Fruit fly (Drosophila melanogaster) whole organism, embryonic: ENCODE data around the gene srp.
A peak's percentile ranks its signal among the peaks of the same experiment; 100 is the strongest.

Experiments
- ATbp ChIP-seq: fragments of 200-800 bp; sonication (Bioruptor generic); optimal IDR thresholded peaks from 2 replicates; lab custom pipeline; 2017; ENCODE audit warnings: missing biosample characterization, mild to moderate bottlenecking, missing genetic modification characterization, missing genetic modification reagents
- Atf-2 ChIP-seq: fragments of 200-800 bp; sonication (Bioruptor generic); optimal IDR thresholded peaks from 2 replicates; lab custom pipeline; 2016; ENCODE audit warnings: missing biosample characterization, missing genetic modification characterization
- B-H2 ChIP-seq: fragments of 200-800 bp; sonication (Bioruptor generic); optimal IDR thresholded peaks from 2 replicates; lab custom pipeline; 2018; ENCODE audit warnings: missing biosample characterization, mild to moderate bottlenecking, missing genetic modification characterization
- CG1024 ChIP-seq: fragments of 200-800 bp; sonication (Bioruptor generic); IDR thresholded peaks from 2 replicates; pipeline ENCODE4 v1.3.6; 2022; ENCODE audit warnings: missing biosample characterization, missing genetic modification characterization
- CG11398 ChIP-seq: fragments of 200-800 bp; sonication (Bioruptor generic); optimal IDR thresholded peaks from 2 replicates; lab custom pipeline; 2016; ENCODE audit warnings: missing biosample characterization, missing genetic modification characterization
- CG13296 ChIP-seq: fragments of 200-800 bp; sonication (Bioruptor generic); optimal IDR thresholded peaks from 3 replicates; lab custom pipeline; 2018; ENCODE audit warnings: missing biosample characterization, mild to moderate bottlenecking, missing genetic modification characterization
- CG15073 ChIP-seq: fragments of 200-800 bp; sonication (Bioruptor generic); optimal IDR thresholded peaks from 2 replicates; lab custom pipeline; 2016; ENCODE audit warnings: missing biosample characterization, missing genetic modification characterization
- CG17612 ChIP-seq: fragments of 200-800 bp; sonication (Bioruptor generic); IDR thresholded peaks from 2 replicates; pipeline ENCODE4 v1.3.6; 2022; ENCODE audit warnings: missing biosample characterization, missing genetic modification characterization
- CG18262 ChIP-seq: fragments of 200-800 bp; optimal IDR thresholded peaks from 3 replicates; lab custom pipeline; 2019; ENCODE audit warnings: missing biosample characterization, mild to moderate bottlenecking, missing genetic modification characterization, moderate library complexity
- CG18619 ChIP-seq: fragments of 200-800 bp; sonication (Bioruptor generic); optimal IDR thresholded peaks from 3 replicates; lab custom pipeline; 2017; ENCODE audit warnings: missing biosample characterization, mild to moderate bottlenecking, missing genetic modification characterization
- CG2199 ChIP-seq: fragments of 200-800 bp; sonication (Bioruptor generic); IDR thresholded peaks from 3 replicates; pipeline ENCODE4 v1.3.6; 2022; ENCODE audit warnings: missing biosample characterization, missing genetic modification characterization
- CG30020 ChIP-seq: fragments of 200-800 bp; optimal IDR thresholded peaks from 2 replicates; lab custom pipeline; 2019; ENCODE audit warnings: missing biosample characterization, mild to moderate bottlenecking, missing genetic modification characterization, moderate library complexity
- CG31388 ChIP-seq: fragments of 200-800 bp; sonication (Bioruptor generic); optimal IDR thresholded peaks from 2 replicates; lab custom pipeline; 2016; ENCODE audit warnings: missing biosample characterization, missing genetic modification characterization
- CG3726 ChIP-seq: fragments of 200-800 bp; sonication (Bioruptor generic); IDR thresholded peaks from 3 replicates; pipeline ENCODE4, ENCODE4 v1.3.6; 2022; ENCODE audit warnings: missing biosample characterization, missing genetic modification characterization
- CG6854 ChIP-seq: fragments of 200-800 bp; sonication (Bioruptor generic); optimal IDR thresholded peaks from 3 replicates; lab custom pipeline; 2017; ENCODE audit warnings: missing biosample characterization, mild to moderate bottlenecking, missing genetic modification characterization
- CG8924 ChIP-seq: fragments of 200-800 bp; optimal IDR thresholded peaks from 3 replicates; lab custom pipeline; 2019; ENCODE audit warnings: missing biosample characterization, mild to moderate bottlenecking, missing genetic modification characterization, moderate library complexity
- CG9932 ChIP-seq: fragments of 200-800 bp; sonication (Bioruptor generic); IDR thresholded peaks from 2 replicates; pipeline ENCODE4 v1.3.6; 2022; ENCODE audit warnings: missing biosample characterization, missing genetic modification characterization
- D ChIP-seq, 2 experiments: fragments of 200-800 bp in 1 of 2; fragments of >200 bp in 1 of 2; sonication (Bioruptor generic) in 1 of 2; optimal IDR thresholded peaks; 2 replicates in 1 of 2; 3 replicates in 1 of 2; lab custom pipeline; 2017; ENCODE audit warnings: mild to moderate bottlenecking in 1 of 2, missing biosample characterization in 1 of 2, missing genetic modification characterization in 1 of 2, missing genetic modification reagents in 1 of 2
- Dfd ChIP-seq, 2 experiments: fragments of >200 bp; optimal IDR thresholded peaks; 2 replicates each; lab custom pipeline; 2017; ENCODE audit warnings: missing biosample characterization in 2 of 2, missing genetic modification characterization in 2 of 2
- Gsc ChIP-seq: fragments of 200-800 bp; sonication (Bioruptor generic); IDR thresholded peaks from 2 replicates; pipeline ENCODE4 v1.3.6; 2022; ENCODE audit warnings: missing biosample characterization, missing genetic modification characterization
- HmgD ChIP-seq: fragments of 200-800 bp; sonication (Bioruptor generic); optimal IDR thresholded peaks from 3 replicates; lab custom pipeline; 2016; ENCODE audit warnings: missing biosample characterization, missing genetic modification characterization
- Hmx ChIP-seq: fragments of 200-800 bp; sonication (Bioruptor generic); optimal IDR thresholded peaks from 2 replicates; lab custom pipeline; 2016; ENCODE audit warnings: missing biosample characterization, missing genetic modification characterization
- Kr ChIP-seq: fragments of 200-800 bp; sonication (Bioruptor generic); optimal IDR thresholded peaks from 2 replicates; lab custom pipeline; 2017; ENCODE audit warnings: missing biosample characterization, mild to moderate bottlenecking, missing genetic modification characterization
- Lim3 ChIP-seq: fragments of 200-800 bp; sonication (Bioruptor generic); IDR thresholded peaks from 2 replicates; pipeline ENCODE4 v1.3.6; 2022; ENCODE audit warnings: missing biosample characterization, missing genetic modification characterization
- Med ChIP-seq: fragments of 200-800 bp; sonication (Bioruptor generic); peaks from one replicate; lab custom pipeline; 2016; ENCODE audit warnings: missing biosample characterization, missing genetic modification characterization, mild to moderate bottlenecking, inconsistent platforms, moderate library complexity
- Oaz ChIP-seq: fragments of 200-800 bp; sonication (Bioruptor generic); IDR thresholded peaks from 2 replicates; pipeline ENCODE4 v1.3.6; 2022; ENCODE audit warnings: missing biosample characterization, missing genetic modification characterization
- Optix ChIP-seq: fragments of 200-800 bp; sonication (Bioruptor generic); IDR thresholded peaks from 3 replicates; pipeline ENCODE4 v1.3.6; 2022; ENCODE audit warnings: missing biosample characterization, missing genetic modification characterization
- Scr ChIP-seq: fragments of 200-800 bp; sonication (Bioruptor generic); IDR thresholded peaks from 2 replicates; pipeline ENCODE4 v1.3.6; 2022; ENCODE audit warnings: missing biosample characterization, missing genetic modification characterization; ENCODE audit not compliant: partially characterized antibody
- Trl ChIP-seq, 3 experiments: fragments of >200 bp in 2 of 3; fragments of 200-800 bp in 1 of 3; sonication (Bioruptor generic) in 1 of 3; optimal IDR thresholded peaks; 2 replicates in 1 of 3; 3 replicates in 2 of 3; lab custom pipeline; 2016 to 2017; ENCODE audit warnings: missing biosample characterization in 1 of 3, missing genetic modification characterization in 1 of 3
- az2 ChIP-seq: fragments of 200-800 bp; sonication (Bioruptor generic); optimal IDR thresholded peaks from 3 replicates; lab custom pipeline; 2016; ENCODE audit warnings: missing biosample characterization, missing genetic modification characterization
- cad ChIP-seq: fragments of >200 bp; optimal IDR thresholded peaks from 2 replicates; lab custom pipeline; 2017; ENCODE audit warnings: missing biosample characterization, missing genetic modification characterization
- chm ChIP-seq: fragments of 200-800 bp; sonication (Bioruptor generic); IDR thresholded peaks from 2 replicates; pipeline ENCODE4 v1.3.6; 2022; ENCODE audit warnings: missing biosample characterization, missing genetic modification characterization
- exex ChIP-seq: fragments of 200-800 bp; sonication (Bioruptor generic); optimal IDR thresholded peaks from 4 replicates; lab custom pipeline; 2018; ENCODE audit warnings: missing biosample characterization, mild to moderate bottlenecking, missing genetic modification characterization, moderate library complexity
- fd3F ChIP-seq: fragments of 200-800 bp; sonication (Bioruptor generic); optimal IDR thresholded peaks from 2 replicates; lab custom pipeline; 2018; ENCODE audit warnings: missing biosample characterization, mild to moderate bottlenecking, missing genetic modification characterization, moderate library complexity
- gem ChIP-seq: fragments of 200-800 bp; sonication (Bioruptor generic); optimal IDR thresholded peaks from 2 replicates; lab custom pipeline; 2019; ENCODE audit warnings: missing biosample characterization, mild to moderate bottlenecking, missing genetic modification characterization, moderate library complexity
- grau ChIP-seq: fragments of 200-800 bp; optimal IDR thresholded peaks from 3 replicates; lab custom pipeline; 2019; ENCODE audit warnings: missing biosample characterization, mild to moderate bottlenecking, missing genetic modification characterization, moderate library complexity
- ham ChIP-seq: fragments of 200-800 bp; sonication (Bioruptor generic); IDR thresholded peaks from 2 replicates; pipeline ENCODE4 v1.3.6; 2022; ENCODE audit warnings: missing biosample characterization, missing genetic modification characterization
- hkb ChIP-seq, 2 experiments: fragments of 200-800 bp in 1 of 2; fragments of >200 bp in 1 of 2; sonication (Bioruptor generic) in 1 of 2; IDR thresholded peaks in 1 of 2; optimal IDR thresholded peaks in 1 of 2; 2 replicates each; pipeline versions ENCODE4 v1.3.6 to Lab custom; 2017 to 2022; ENCODE audit warnings: missing biosample characterization in 1 of 2, missing genetic modification characterization in 1 of 2
- jigr1 ChIP-seq: fragments of 200-800 bp; sonication (Bioruptor generic); IDR thresholded peaks from 3 replicates; pipeline ENCODE4 v1.3.6; 2022; ENCODE audit warnings: missing biosample characterization, missing genetic modification characterization
- kni ChIP-seq: fragments of 200-800 bp; sonication (Bioruptor generic); optimal IDR thresholded peaks from 3 replicates; lab custom pipeline; 2017; ENCODE audit warnings: mild to moderate bottlenecking, missing biosample characterization, missing genetic modification reagents, missing genetic modification characterization
- pan ChIP-seq, 4 experiments: fragments of >200 bp in 3 of 4; fragments of 200-800 bp in 1 of 4; sonication (Bioruptor generic) in 1 of 4; optimal IDR thresholded peaks in 3 of 4; IDR thresholded peaks in 1 of 4; 2 replicates each; pipeline versions ENCODE4 v1.3.6 to Lab custom; 2017 to 2022; ENCODE audit warnings: missing biosample characterization in 2 of 4, missing genetic modification characterization in 2 of 4, mixed read lengths in 1 of 4
- pnt ChIP-seq: fragments of 200-800 bp; sonication (Bioruptor generic); optimal IDR thresholded peaks from 3 replicates; lab custom pipeline; 2016; ENCODE audit warnings: missing biosample characterization, missing genetic modification characterization
- sima ChIP-seq: fragments of 200-800 bp; sonication (Bioruptor generic); optimal IDR thresholded peaks from 2 replicates; lab custom pipeline; 2016; ENCODE audit warnings: missing biosample characterization, missing genetic modification characterization
- slbo ChIP-seq: fragments of 200-800 bp; sonication (Bioruptor generic); IDR thresholded peaks from 2 replicates; pipeline ENCODE4 v1.3.6; 2022; ENCODE audit warnings: missing biosample characterization, missing genetic modification characterization
- ssp ChIP-seq: fragments of 200-800 bp; sonication (Bioruptor generic); IDR thresholded peaks from 2 replicates; pipeline ENCODE4 v1.3.6; 2022; ENCODE audit warnings: missing biosample characterization, missing genetic modification characterization
- toy ChIP-seq: fragments of 200-800 bp; sonication (Bioruptor generic); IDR thresholded peaks from 2 replicates; pipeline ENCODE4 v1.3.6; 2022; ENCODE audit warnings: missing biosample characterization, missing genetic modification characterization
- trem ChIP-seq: fragments of 200-800 bp; optimal IDR thresholded peaks from 3 replicates; lab custom pipeline; 2019; ENCODE audit warnings: missing biosample characterization, mild to moderate bottlenecking, missing genetic modification characterization, moderate library complexity
- zen2 ChIP-seq: fragments of 200-800 bp; sonication (Bioruptor generic); IDR thresholded peaks from 3 replicates; pipeline ENCODE4 v1.3.6; 2022; ENCODE audit warnings: missing biosample characterization, missing genetic modification characterization; ENCODE audit not compliant: partially characterized antibody
- zfh1 ChIP-seq: fragments of 200-800 bp; sonication (Bioruptor generic); IDR thresholded peaks from 3 replicates; pipeline ENCODE4 v1.3.6; 2022; ENCODE audit warnings: missing biosample characterization, missing genetic modification characterization

srp gene

DNA sequence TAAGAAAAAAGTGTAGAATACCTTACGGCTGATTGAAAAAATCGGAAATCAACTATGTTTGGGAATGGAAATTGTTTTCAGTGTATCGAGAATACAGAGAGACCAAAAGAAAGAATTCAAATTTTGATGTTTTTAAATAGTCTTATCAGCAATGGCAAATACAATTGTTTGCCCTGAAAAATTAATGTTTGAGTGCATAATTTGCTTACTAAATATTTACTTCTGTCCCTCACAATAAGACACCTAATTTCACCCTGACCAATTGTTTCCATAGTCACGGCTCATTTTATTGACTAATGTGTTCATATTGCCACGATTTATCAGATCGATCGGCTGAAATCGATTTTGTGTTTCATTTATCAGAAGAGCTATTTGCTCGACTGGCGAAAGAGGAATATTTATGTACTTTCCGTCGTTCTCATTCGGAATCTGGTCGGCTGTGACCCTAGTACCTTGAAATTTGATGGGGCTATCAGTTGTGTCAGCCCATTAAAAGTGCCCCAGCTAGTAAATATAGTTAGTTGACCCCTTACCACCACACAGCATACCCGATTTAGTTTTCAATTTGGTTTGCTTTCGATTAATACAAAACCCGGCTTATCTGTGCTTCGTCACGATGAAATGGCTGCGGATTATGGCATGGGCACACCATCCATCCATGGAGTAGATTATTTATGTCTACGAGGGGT is 2.3 kb upstream of the srp start (continued):
- TF ChIP-seq D (optimal IDR thresholded peaks at IDR 0.05; lab: Kevin White, UChicago), result no peak
- peak; percentile 36 for TF ChIP-seq D (GFP tag; optimal IDR thresholded peaks at IDR 0.05; lab: Kevin White, UChicago)
- no peak for TF ChIP-seq Atf-2 (GFP tag; lab: Kevin White, UChicago)
- TF ChIP-seq ATbp (GFP tag; lab: Kevin White, UChicago), result peak; percentile 66
- no peak for TF ChIP-seq CG31388
- TF ChIP-seq pnt (GFP tag; lab: Kevin White, UChicago), result no peak
- TF ChIP-seq ssp (GFP tag; lab: Robert Waterston, UW), result no peak
- TF ChIP-seq CG13296 (GFP tag; lab: Kevin White, UChicago), result no peak
- no peak for TF ChIP-seq toy (GFP tag; lab: Robert Waterston, UW)
- TF ChIP-seq Dfd (GFP tag; optimal IDR thresholded peaks at IDR 0.05; lab: Kevin White, UChicago), result no peak
- no peak for TF ChIP-seq HmgD (GFP tag; lab: Kevin White, UChicago)
- TF ChIP-seq CG17612, result no peak
- TF ChIP-seq CG8924 (tag; lab: Kevin White, UChicago), result no peak
- no peak for TF ChIP-seq slbo (GFP tag; lab: Robert Waterston, UW)
- TF ChIP-seq fd3F (GFP tag; lab: Kevin White, UChicago), result no peak
- peak; percentile 51 for TF ChIP-seq trem (tag; lab: Kevin White, UChicago)
- TF ChIP-seq CG18619 (GFP tag; lab: Kevin White, UChicago), result no peak
- TF ChIP-seq cad, result no peak
- TF ChIP-seq hkb (optimal IDR thresholded peaks at IDR 0.05; lab: Kevin White, UChicago), result no peak
- TF ChIP-seq hkb (GFP tag; IDR thresholded peaks at IDR 0.05; lab: Robert Waterston, UW), result no peak
- no peak for TF ChIP-seq Gsc (GFP tag; lab: Robert Waterston, UW)
- no peak for TF ChIP-seq CG15073 (GFP tag; lab: Kevin White, UChicago)
- TF ChIP-seq Trl (optimal IDR thresholded peaks at IDR 0.05; lab: Kevin White, UChicago), result no peak
- no peak for TF ChIP-seq Trl (GFP tag; optimal IDR thresholded peaks at IDR 0.05; lab: Kevin White, UChicago)
- TF ChIP-seq Kr (GFP tag; lab: Kevin White, UChicago), result no peak
- TF ChIP-seq CG6854, result no peak
- peak; percentile 60 for TF ChIP-seq gem
- TF ChIP-seq CG2199, result no peak
- TF ChIP-seq CG30020, result no peak
- no peak for TF ChIP-seq zen2
- no peak for TF ChIP-seq B-H2
- no peak for TF ChIP-seq Lim3 (GFP tag; lab: Robert Waterston, UW)
- TF ChIP-seq Oaz (GFP tag; lab: Robert Waterston, UW), result no peak
- no peak for TF ChIP-seq CG9932
- no peak for TF ChIP-seq pan (optimal IDR thresholded peaks at IDR 0.05; lab: Kevin White, UChicago)
- no peak for TF ChIP-seq pan (GFP tag; optimal IDR thresholded peaks at IDR 0.05 in 1 of 2, IDR thresholded peaks at IDR 0.05 in 1 of 2)
- TF ChIP-seq sima (GFP tag; lab: Kevin White, UChicago), result no peak
- TF ChIP-seq ham (GFP tag; lab: Robert Waterston, UW), result no peak
- TF ChIP-seq jigr1 (GFP tag; lab: Robert Waterston, UW), result no peak
- TF ChIP-seq CG11398 (GFP tag; lab: Kevin White, UChicago), result peak; percentile 10
- no peak for TF ChIP-seq CG3726 (GFP tag; lab: Robert Waterston, UW)
- TF ChIP-seq Med (GFP tag; lab: Kevin White, UChicago), result peak; percentile 74
- peak; percentile 24 for TF ChIP-seq grau (tag; lab: Kevin White, UChicago)
- no peak for TF ChIP-seq az2 (GFP tag; lab: Kevin White, UChicago)
- no peak for TF ChIP-seq Scr (GFP tag; lab: Robert Waterston, UW)
- TF ChIP-seq Hmx (GFP tag; lab: Kevin White, UChicago), result no peak
- no peak for TF ChIP-seq CG1024 (GFP tag; lab: Robert Waterston, UW)
- peak; percentile 54 for TF ChIP-seq CG18262 (tag; lab: Kevin White, UChicago)
- no peak; the same call in 2 of the 3 replicates for TF ChIP-seq zfh1 (GFP tag; lab: Robert Waterston, UW)
- TF ChIP-seq chm (GFP tag; lab: Robert Waterston, UW), result no peak
- TF ChIP-seq kni (GFP tag; lab: Kevin White, UChicago), result peak; percentile 38
- TF ChIP-seq Optix (GFP tag; lab: Robert Waterston, UW), result no peak
- TF ChIP-seq exex, result no peak
